Worm (Caenorhabditis elegans) whole organism, late embryonic: ENCODE data around the gene nhr-277.

Experiments used
- dve-1 ChIP-seq: sonication (generic microtip); optimal IDR thresholded peaks from 2 replicates; lab custom pipeline; 2017; ENCODE audit warnings: antibody characterized with exemption, mild to moderate bottlenecking, missing genetic modification characterization, missing compliant biosample characterization
- pat-9 ChIP-seq: fragments of 200-800 bp; sonication (Bioruptor generic); optimal IDR thresholded peaks from 2 replicates; lab custom pipeline; 2018; ENCODE audit warnings: mild to moderate bottlenecking, missing genetic modification characterization, moderate library complexity, missing compliant biosample characterization
- pha-4 ChIP-seq: fragments of 150-350 bp; optimal IDR thresholded peaks from 2 replicates; lab custom pipeline; 2018; ENCODE audit warnings: missing biosample characterization, missing genetic modification reagents, missing genetic modification characterization
- syd-9 ChIP-seq: sonication (generic microtip); optimal IDR thresholded peaks from 2 replicates; lab custom pipeline; 2016; ENCODE audit warnings: mild to moderate bottlenecking, missing genetic modification characterization, moderate library complexity, missing compliant biosample characterization
- unc-3 ChIP-seq, 2 experiments: fragments of 200-800 bp in 1 of 2; sonication (Bioruptor generic) in 1 of 2; sonication (generic microtip) in 1 of 2; conservative IDR thresholded peaks in 1 of 2; optimal IDR thresholded peaks in 1 of 2; 2 replicates each; pipeline versions ENCODE4 v1.3.6 to Lab custom; 2016 to 2022; ENCODE audit warnings: missing compliant biosample characterization in 2 of 2, missing genetic modification characterization in 2 of 2, missing genetic modification reagents in 1 of 2

- no peak for TF ChIP-seq pha-4 (tag; lab: Kevin White, UChicago)
- TF ChIP-seq syd-9 (tag; lab: Kevin White, UChicago), result no peak
- TF ChIP-seq dve-1 (tag; lab: Kevin White, UChicago), result no peak
- no peak for TF ChIP-seq pat-9 (tag; lab: Kevin White, UChicago)
- TF ChIP-seq unc-3 (GFP tag; conservative IDR thresholded peaks at IDR 0.05; lab: Robert Waterston, UW), result no peak
- no peak for TF ChIP-seq unc-3 (tag; optimal IDR thresholded peaks at IDR 0.05; lab: Kevin White, UChicago)
Observed at ce11 chrIV:2782793-2783540, 40.2 kb downstream of the nhr-277 start, which contains the start of gene Y54G2A.12.
